Fruit fly (Drosophila melanogaster) Kc167 (cell line): ENCODE measurements around the gene Rad1.

Experiments
- Myc ChIP-seq: fragments of >200 bp; optimal IDR thresholded peaks from 2 replicates; lab custom pipeline; 2017; ENCODE audit warnings: missing external identifiers
- h ChIP-seq: fragments of >200 bp; optimal IDR thresholded peaks from 3 replicates; lab custom pipeline; 2018; ENCODE audit warnings: missing external identifiers
- insv ChIP-seq: fragments of >200 bp; optimal IDR thresholded peaks from 3 replicates; lab custom pipeline; 2018; ENCODE audit warnings: missing external identifiers
- ttk ChIP-seq: sonication (Bioruptor generic); optimal IDR thresholded peaks from 2 replicates; lab custom pipeline; 2017; ENCODE audit warnings: missing external identifiers

- TF ChIP-seq Myc (lab: Kevin White, UChicago) (no peak), insv (no peak), h (no peak), ttk (no peak)
These were observed at the start of gene Rad1, which contains the start of gene Sws1 for dm6 chr2L:2574717-2575273.
